Worm (Caenorhabditis elegans): ENCODE data around the gene smk-1.

smk-1 gene

DNA sequence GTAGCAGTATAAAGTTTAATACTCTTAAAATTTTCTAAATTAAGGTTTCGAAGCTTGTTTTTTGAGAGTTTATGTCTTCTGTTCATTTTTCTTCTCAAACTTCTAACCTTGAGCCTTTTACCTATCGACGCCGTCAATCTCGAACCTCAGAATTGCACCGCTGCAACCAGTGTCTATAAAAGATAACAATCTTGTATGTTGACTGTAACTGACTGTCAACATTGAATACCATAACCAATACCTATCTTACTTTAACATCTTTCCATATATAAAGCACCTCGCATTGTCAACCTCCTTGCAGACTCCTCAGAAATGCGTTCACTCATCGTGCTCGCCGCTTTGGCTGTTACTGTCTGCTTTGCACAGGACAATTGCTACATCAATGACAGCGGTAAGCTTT, 11.1 kb downstream of the smk-1 start, which contains the start of gene grd-5:
grd-5 (plus strand) TSS at position 295 of the 400 bp plus-strand sequence.
- TF ChIP-seq egl-27 (tag; optimal IDR thresholded peaks at IDR 0.05): no peak
- TF ChIP-seq aly-2 (tag; optimal IDR thresholded peaks at IDR 0.05): no peak
- peak; percentile 27 for TF ChIP-seq nhr-25 (tag; optimal IDR thresholded peaks at IDR 0.05)
- TF ChIP-seq nhr-43 (tag; optimal IDR thresholded peaks at IDR 0.05; ENCODE audit: poor library complexity, severe bottlenecking): peak; percentile 17
- TF ChIP-seq elt-1 (tag; optimal IDR thresholded peaks at IDR 0.05): peak; percentile 83
- TF ChIP-seq snpc-4 (tag; optimal IDR thresholded peaks at IDR 0.05): no peak
- TF ChIP-seq pha-4 (tag; optimal IDR thresholded peaks at IDR 0.05): no peak
- TF ChIP-seq jun-1 (tag; optimal IDR thresholded peaks at IDR 0.05): no peak
- no peak for TF ChIP-seq nhr-67 (tag; optimal IDR thresholded peaks at IDR 0.05)
- no peak for TF ChIP-seq fkh-10 (GFP tag; optimal IDR thresholded peaks at IDR 0.05)
- no peak for TF ChIP-seq ama-1 (optimal IDR thresholded peaks at IDR 0.05)
- no peak for TF ChIP-seq nhr-23 (tag; optimal IDR thresholded peaks at IDR 0.05)
- no peak for TF ChIP-seq unc-62 (GFP tag; optimal IDR thresholded peaks at IDR 0.05)
- no peak for TF ChIP-seq fkh-2 (tag; optimal IDR thresholded peaks at IDR 0.05)
- TF ChIP-seq tbx-2 (tag; optimal IDR thresholded peaks at IDR 0.05): no peak
- no peak for TF ChIP-seq ceh-28 (tag; optimal IDR thresholded peaks at IDR 0.05)
- no peak for TF ChIP-seq lin-15B (tag; optimal IDR thresholded peaks at IDR 0.05)
- no peak for TF ChIP-seq elt-2 (tag; optimal IDR thresholded peaks at IDR 0.05)
- no peak for TF ChIP-seq ZK546.5 (tag; optimal IDR thresholded peaks at IDR 0.05)
- TF ChIP-seq ztf-11 (tag; optimal IDR thresholded peaks at IDR 0.05): no peak
- TF ChIP-seq ceh-82 (tag; optimal IDR thresholded peaks at IDR 0.05): no peak
- no peak for TF ChIP-seq sea-2 (GFP tag; optimal IDR thresholded peaks at IDR 0.05)
- TF ChIP-seq mdl-1 (tag; optimal IDR thresholded peaks at IDR 0.05): no peak

DNA sequence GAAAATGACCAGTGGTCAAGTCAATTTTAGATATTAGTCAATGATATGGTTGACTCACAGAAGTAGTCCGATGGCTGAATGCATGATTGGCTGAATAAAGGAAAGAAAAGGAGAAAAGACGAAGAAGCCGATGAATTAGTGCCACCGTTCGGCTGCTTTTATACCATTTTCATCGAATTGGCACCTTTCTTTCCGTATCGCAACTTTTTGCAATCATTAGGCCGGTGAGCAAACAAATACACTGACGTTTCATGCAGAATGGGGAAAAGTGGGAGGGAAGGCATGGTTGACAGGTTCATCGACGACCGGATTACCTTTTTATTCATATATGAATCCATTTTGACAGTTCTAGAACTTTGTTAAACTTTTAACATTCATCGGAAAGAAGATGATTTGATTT, 13.6 kb downstream of the smk-1 start, which contains the start of gene idpc-2:
idpc-2 (minus strand) TSS at position 101 of the 400 bp plus-strand sequence.
- no peak for TF ChIP-seq mdl-1 (tag; optimal IDR thresholded peaks at IDR 0.05)
- TF ChIP-seq ztf-4 (tag; optimal IDR thresholded peaks at IDR 0.05): no peak
- no peak for TF ChIP-seq lin-39 (tag; optimal IDR thresholded peaks at IDR 0.05)
- no peak for TF ChIP-seq sea-2 (GFP tag; optimal IDR thresholded peaks at IDR 0.05)
- TF ChIP-seq fkh-10 (GFP tag; optimal IDR thresholded peaks at IDR 0.05): no peak
- no peak for TF ChIP-seq pqm-1 (tag; optimal IDR thresholded peaks at IDR 0.05)
- TF ChIP-seq nhr-25 (tag; optimal IDR thresholded peaks at IDR 0.05): no peak
- no peak for TF ChIP-seq ceh-16 (tag; optimal IDR thresholded peaks at IDR 0.05)
- TF ChIP-seq nhr-237 (tag; optimal IDR thresholded peaks at IDR 0.05): no peak
- no peak for TF ChIP-seq nhr-11 (tag; optimal IDR thresholded peaks at IDR 0.05)
- no peak for TF ChIP-seq nhr-76 (tag; optimal IDR thresholded peaks at IDR 0.05)

DNA sequence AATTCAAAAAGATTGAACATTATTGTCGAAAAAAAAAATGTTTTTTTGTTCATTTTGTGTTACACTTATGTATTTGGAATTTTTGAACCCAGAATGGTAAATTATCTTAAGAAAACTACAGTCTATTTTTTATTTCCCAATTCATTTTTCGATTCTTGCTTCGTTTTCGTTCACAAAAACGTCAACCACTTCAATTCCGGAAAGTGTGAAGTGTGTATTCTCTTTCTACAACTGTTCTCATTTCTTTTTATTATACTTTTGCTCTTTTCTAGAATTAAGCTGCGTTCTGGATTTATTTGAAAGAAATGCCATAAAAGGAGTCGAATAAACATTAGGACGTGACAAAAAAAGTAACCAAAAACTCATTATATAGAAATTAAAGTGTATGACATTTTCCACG, 14.7 kb downstream of the smk-1 start, which contains the start of gene F41E6.1:
F41E6.1 (plus strand) TSS at position 301 of the 400 bp plus-strand sequence.
- TF ChIP-seq jun-1 (tag; optimal IDR thresholded peaks at IDR 0.05): no peak
- TF ChIP-seq ceh-16 (tag; optimal IDR thresholded peaks at IDR 0.05): no peak
- TF ChIP-seq pha-4 (tag; optimal IDR thresholded peaks at IDR 0.05): no peak
- no peak for TF ChIP-seq R02D3.7 (tag; optimal IDR thresholded peaks at IDR 0.05)
- no peak for TF ChIP-seq nhr-12 (tag; optimal IDR thresholded peaks at IDR 0.05)
- TF ChIP-seq elt-2 (tag; optimal IDR thresholded peaks at IDR 0.05): no peak

DNA sequence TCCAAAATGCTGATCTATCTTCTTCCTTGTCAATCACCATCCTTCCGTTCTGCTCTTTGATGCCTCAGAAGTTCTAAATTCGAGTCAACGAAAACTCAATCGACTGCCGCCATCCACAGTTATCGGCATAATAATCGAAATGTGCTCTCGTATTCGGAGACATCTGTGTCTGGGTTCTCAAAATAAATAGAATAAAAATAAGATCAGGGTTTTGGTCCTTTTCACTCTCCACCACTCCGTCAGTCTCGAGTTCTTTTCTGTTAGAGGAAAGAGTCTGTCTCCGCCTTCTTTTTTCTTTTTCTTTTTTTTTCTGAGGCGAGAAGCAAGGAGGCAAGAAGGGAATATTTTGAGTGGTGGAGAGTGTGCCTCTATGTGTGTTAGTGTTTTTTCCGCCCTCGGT, 16.2 kb downstream of the smk-1 start, which contains the start of gene F41E6.17:
F41E6.17 (plus strand) TSS at position 348 of the 400 bp plus-strand sequence.
- TF ChIP-seq hmg-11 (tag; optimal IDR thresholded peaks at IDR 0.05) (peak; percentile 16), elt-2 (tag; optimal IDR thresholded peaks at IDR 0.05) (no peak)

DNA sequence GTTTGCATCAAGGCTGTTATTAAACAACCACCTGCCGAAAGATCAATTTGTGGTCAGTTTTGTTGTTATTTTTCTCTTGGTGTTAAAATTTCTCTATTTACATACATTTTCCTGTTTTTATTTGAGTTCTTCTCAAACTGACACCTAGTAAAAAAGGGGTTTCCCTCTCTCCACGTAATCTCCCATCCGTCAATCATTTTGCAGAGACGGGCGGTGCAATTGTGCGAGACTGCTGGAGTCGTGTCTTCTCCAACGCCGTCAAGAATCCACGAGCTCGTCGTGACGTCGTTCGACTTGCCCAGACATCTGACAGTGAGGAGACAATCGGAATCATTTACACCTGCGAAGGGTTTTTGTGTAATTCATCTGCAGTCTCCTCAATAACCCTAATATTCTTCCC, 18.8 kb downstream of the smk-1 start:
- TF ChIP-seq elt-3 (tag; optimal IDR thresholded peaks at IDR 0.05): peak in 1 of 3 experiments; percentile 1
- TF ChIP-seq elt-1 (tag; optimal IDR thresholded peaks at IDR 0.05): no peak
- peak; percentile 64 for TF ChIP-seq unc-62 (GFP tag; optimal IDR thresholded peaks at IDR 0.05)
- TF ChIP-seq lin-15B (tag; optimal IDR thresholded peaks at IDR 0.05): no peak
- TF ChIP-seq lin-39 (tag; optimal IDR thresholded peaks at IDR 0.05): no peak

DNA sequence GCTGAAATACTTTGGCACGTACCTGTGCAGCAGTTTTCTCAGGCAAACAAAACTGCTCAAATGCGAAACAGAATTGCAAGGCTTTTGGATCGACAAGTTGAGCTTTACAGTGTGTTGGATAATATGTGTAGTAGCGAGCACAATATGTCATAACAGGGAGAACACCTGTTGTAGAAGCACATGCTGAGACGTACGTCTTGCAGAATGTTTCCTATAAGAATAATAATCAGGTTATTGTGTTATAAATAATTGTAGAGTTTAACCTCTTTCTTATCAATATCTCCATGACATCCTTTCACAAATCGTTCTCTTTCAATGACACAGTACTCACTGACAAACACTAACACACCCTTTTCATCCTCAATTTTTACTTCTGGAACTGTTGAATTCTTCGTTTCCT, 20.0 kb downstream of the smk-1 start:
- TF ChIP-seq nhr-12 (tag; optimal IDR thresholded peaks at IDR 0.05) (no peak), ceh-9 (tag; optimal IDR thresholded peaks at IDR 0.05) (no peak), fkh-2 (tag; optimal IDR thresholded peaks at IDR 0.05) (no peak), jun-1 (tag; optimal IDR thresholded peaks at IDR 0.05) (no peak), lin-39 (tag; optimal IDR thresholded peaks at IDR 0.05) (no peak), unc-39 (tag; optimal IDR thresholded peaks at IDR 0.05) (no peak), nhr-67 (tag; optimal IDR thresholded peaks at IDR 0.05) (no peak), ceh-28 (tag; optimal IDR thresholded peaks at IDR 0.05) (no peak), pha-4 (tag; optimal IDR thresholded peaks at IDR 0.05) (no peak), nhr-11 (tag; optimal IDR thresholded peaks at IDR 0.05) (no peak), mdl-1 (tag; optimal IDR thresholded peaks at IDR 0.05) (no peak), aly-2 (tag; optimal IDR thresholded peaks at IDR 0.05) (no peak), egl-27 (tag; optimal IDR thresholded peaks at IDR 0.05) (no peak), nhr-23 (tag; optimal IDR thresholded peaks at IDR 0.05) (no peak), unc-62 (GFP tag; optimal IDR thresholded peaks at IDR 0.05) (no peak), nhr-28 (tag; optimal IDR thresholded peaks at IDR 0.05) (no peak), snpc-4 (tag; optimal IDR thresholded peaks at IDR 0.05) (no peak), R02D3.7 (tag; optimal IDR thresholded peaks at IDR 0.05) (no peak), elt-1 (tag; optimal IDR thresholded peaks at IDR 0.05) (no peak)
